Worm (Caenorhabditis elegans) whole organism, mixed stage, embryonic: ENCODE data around the gene ddl-1.

Source experiments
- M03D4.4 ChIP-seq: sonication (generic microtip); optimal IDR thresholded peaks from 2 replicates; lab custom pipeline; 2017; ENCODE audit warnings: mild to moderate bottlenecking, missing genetic modification characterization, missing compliant biosample characterization
- blmp-1 ChIP-seq: fragments of 150-350 bp; optimal IDR thresholded peaks from 2 replicates; lab custom pipeline; 2014; ENCODE audit warnings: missing biosample characterization, missing genetic modification characterization
- ceh-39 ChIP-seq: fragments of 150-350 bp; optimal IDR thresholded peaks from 2 replicates; lab custom pipeline; 2014; ENCODE audit warnings: missing biosample characterization, missing genetic modification characterization
- ces-1 ChIP-seq: fragments of 150-350 bp; optimal IDR thresholded peaks from 2 replicates; lab custom pipeline; 2014; ENCODE audit warnings: missing biosample characterization, missing genetic modification reagents, missing genetic modification characterization
- elt-3 ChIP-seq: fragments of 150-350 bp; optimal IDR thresholded peaks from 2 replicates; lab custom pipeline; 2014; ENCODE audit warnings: missing biosample characterization, missing genetic modification characterization
- flh-1 ChIP-seq: fragments of 200-800 bp; sonication (Bioruptor generic); optimal IDR thresholded peaks from 2 replicates; lab custom pipeline; 2018; ENCODE audit warnings: mild to moderate bottlenecking, missing genetic modification characterization, moderate library complexity, missing compliant biosample characterization
- ham-2 ChIP-seq: fragments of 200-800 bp; sonication (Bioruptor generic); optimal IDR thresholded peaks from 2 replicates; lab custom pipeline; 2018; ENCODE audit warnings: mild to moderate bottlenecking, missing genetic modification characterization, missing compliant biosample characterization
- mab-5 ChIP-seq: fragments of 150-350 bp; optimal IDR thresholded peaks from 2 replicates; lab custom pipeline; 2014; ENCODE audit warnings: missing biosample characterization, missing genetic modification characterization
- mep-1 ChIP-seq: fragments of 150-350 bp; optimal IDR thresholded peaks from 2 replicates; lab custom pipeline; 2017; ENCODE audit warnings: missing biosample characterization, missing genetic modification reagents, missing genetic modification characterization, inconsistent platforms
- nhr-12 ChIP-seq: fragments of 150-350 bp; optimal IDR thresholded peaks from 2 replicates; lab custom pipeline; 2014; ENCODE audit warnings: missing biosample characterization, missing genetic modification characterization
- nhr-2 ChIP-seq: fragments of 150-350 bp; optimal IDR thresholded peaks from 2 replicates; lab custom pipeline; 2014; ENCODE audit warnings: missing biosample characterization, missing genetic modification characterization
- nhr-237 ChIP-seq: fragments of 150-350 bp; optimal IDR thresholded peaks from 2 replicates; lab custom pipeline; 2014; ENCODE audit warnings: missing biosample characterization, missing genetic modification characterization
- nhr-28 ChIP-seq: fragments of 150-350 bp; optimal IDR thresholded peaks from 2 replicates; lab custom pipeline; 2014; ENCODE audit warnings: missing biosample characterization, missing genetic modification characterization
- pha-4 ChIP-seq: fragments of 150-350 bp; optimal IDR thresholded peaks from 2 replicates; lab custom pipeline; 2018; ENCODE audit warnings: missing biosample characterization, missing genetic modification reagents, missing genetic modification characterization
- snpc-4 ChIP-seq: fragments of 150-350 bp; optimal IDR thresholded peaks from 2 replicates; lab custom pipeline; 2014; ENCODE audit warnings: missing biosample characterization, missing genetic modification characterization
- sptf-1 ChIP-seq: sonication (generic microtip); optimal IDR thresholded peaks from 2 replicates; lab custom pipeline; 2017; ENCODE audit warnings: mild to moderate bottlenecking, missing genetic modification characterization, moderate library complexity, missing compliant biosample characterization
- tbx-8 ChIP-seq: fragments of 200-800 bp; sonication (Bioruptor generic); optimal IDR thresholded peaks from 2 replicates; lab custom pipeline; 2018; ENCODE audit warnings: mild to moderate bottlenecking, missing genetic modification characterization, moderate library complexity, missing compliant biosample characterization
- zip-8 ChIP-seq: fragments of 150-350 bp; optimal IDR thresholded peaks from 2 replicates; lab custom pipeline; 2014; ENCODE audit warnings: missing biosample characterization, missing genetic modification characterization
- ztf-11 ChIP-seq: fragments of 150-350 bp; optimal IDR thresholded peaks from 2 replicates; lab custom pipeline; 2014; ENCODE audit warnings: missing biosample characterization, missing genetic modification characterization

The ddl-1 gene

DNA sequence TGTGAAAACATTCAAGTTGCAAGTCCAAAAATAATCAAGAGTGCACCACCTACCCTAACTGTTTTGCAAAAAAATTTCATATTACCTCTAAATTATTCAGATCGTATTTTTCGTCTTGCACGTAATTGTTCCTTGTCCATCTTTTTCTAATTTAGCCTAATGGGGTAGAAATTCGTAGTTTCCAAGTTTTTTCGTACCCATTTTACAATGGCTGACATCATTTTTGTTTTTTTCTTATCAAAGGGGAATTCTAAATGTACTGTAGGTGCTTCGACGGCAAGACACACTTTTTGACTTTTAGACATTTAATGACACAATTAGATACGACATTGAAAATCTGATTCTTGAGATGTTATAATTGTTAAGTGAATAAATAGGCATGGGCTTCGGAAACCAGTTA is 43.7 kb downstream of the ddl-1 start:
- TF ChIP-seq M03D4.4 (no peak), nhr-12 (tag; lab: Kevin White, UChicago) (no peak), mep-1 (tag; lab: Kevin White, UChicago) (no peak), snpc-4 (tag; lab: Kevin White, UChicago) (no peak), blmp-1 (no peak), ceh-39 (no peak), flh-1 (GFP tag; lab: Kevin White, UChicago) (no peak), elt-3 (no peak), tbx-8 (GFP tag; lab: Kevin White, UChicago) (no peak)

- TF ChIP-seq M03D4.4 (no peak), nhr-2 (tag; lab: Kevin White, UChicago) (no peak), ztf-11 (tag; lab: Kevin White, UChicago) (no peak), mab-5 (tag; lab: Kevin White, UChicago) (no peak), nhr-28 (no peak), sptf-1 (tag; lab: Kevin White, UChicago) (no peak), ces-1 (GFP tag; lab: Kevin White, UChicago) (no peak), nhr-237 (tag; lab: Kevin White, UChicago) (no peak), ham-2 (GFP tag; lab: Kevin White, UChicago) (no peak), pha-4 (tag; lab: Kevin White, UChicago) (no peak), zip-8 (tag; lab: Kevin White, UChicago) (no peak)
These were observed 45.0 kb downstream of the ddl-1 start, which contains the start of gene C17G10.6 for ce11 chrII:5603194-5603593. TSS of gene C17G10.6 (minus strand) at chrII:5603294.

ce11 chrII:5599326-5600044 is 48.7 kb downstream of the ddl-1 start, which contains the start of gene C17G10.10:
TSS of gene C17G10.10 (minus strand) at chrII:5599376.
- TF ChIP-seq pha-4 (tag; lab: Kevin White, UChicago) (peak; percentile 12), snpc-4 (tag; lab: Kevin White, UChicago) (no peak)
